Fruit fly (Drosophila melanogaster) whole organism, wandering third instar larva: Measurements from ENCODE around the gene Cpr67Fa1.

Experiments
- Vsx2 ChIP-seq: fragments of 200-300, 225-300 bp; sonication (Bioruptor generic); optimal IDR thresholded peaks from 2 replicates; lab custom pipeline; 2018; ENCODE audit warnings: missing biosample characterization, missing genetic modification characterization; ENCODE audit not compliant: partially characterized antibody
- h ChIP-seq: fragments of 200-800 bp; sonication (Bioruptor generic); optimal IDR thresholded peaks from 3 replicates; lab custom pipeline; 2016; ENCODE audit warnings: missing biosample characterization, mild to moderate bottlenecking, missing genetic modification characterization
- tai ChIP-seq: sonication (Bioruptor generic); optimal IDR thresholded peaks from 2 replicates; lab custom pipeline; 2016; ENCODE audit warnings: missing biosample characterization, missing genetic modification characterization

DNA sequence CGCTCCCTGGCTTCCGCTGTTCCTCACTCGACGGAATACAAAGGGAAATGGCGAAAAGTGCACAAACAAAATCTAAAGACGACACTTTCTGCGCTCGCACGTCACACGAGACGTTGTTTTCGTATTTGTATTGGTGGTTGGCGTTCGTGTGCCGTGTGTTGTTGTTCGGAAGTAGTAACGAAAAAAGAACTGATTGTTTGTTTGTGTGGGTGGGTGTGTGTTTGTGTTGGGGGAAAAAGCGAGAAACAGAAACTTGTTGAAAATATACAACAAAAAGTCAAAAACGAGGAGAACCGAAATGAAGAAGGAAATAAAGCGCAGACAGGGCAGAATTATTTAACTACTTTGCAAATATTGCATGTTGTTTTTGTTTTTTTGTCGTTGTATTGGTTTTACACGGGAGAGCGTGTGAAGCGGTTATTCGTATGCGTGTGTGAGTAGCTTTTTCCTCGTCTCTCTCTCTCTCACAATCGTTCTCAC lies 8.5 kb downstream of the Cpr67Fa1 start:
- TF ChIP-seq h (peak; percentile 16), tai (GFP tag; lab: Kevin White, UChicago) (no peak), Vsx2 (no peak)
